Worm (Caenorhabditis elegans) whole organism, L1 larva: ENCODE results near the gene vit-2.

Experiments
- C16A3.4 ChIP-seq: fragments of 150-350 bp; optimal IDR thresholded peaks from 2 replicates; lab custom pipeline; 2014; ENCODE audit warnings: missing biosample characterization, missing genetic modification characterization
- alr-1 ChIP-seq: fragments of 200-800 bp; sonication (Bioruptor generic); optimal IDR thresholded peaks from 2 replicates; lab custom pipeline; 2018; ENCODE audit warnings: borderline replicate concordance, mild to moderate bottlenecking, missing genetic modification characterization, missing compliant biosample characterization
- ama-1 ChIP-seq: fragments of 150-350 bp; optimal IDR thresholded peaks from 2 replicates; lab custom pipeline; 2014
- blmp-1 ChIP-seq: fragments of 150-350 bp; optimal IDR thresholded peaks from 2 replicates; lab custom pipeline; 2014; ENCODE audit warnings: missing biosample characterization, missing genetic modification characterization
- ceh-63 ChIP-seq: fragments of 200-800 bp; sonication (Bioruptor generic); optimal IDR thresholded peaks from 2 replicates; lab custom pipeline; 2018; ENCODE audit warnings: mild to moderate bottlenecking, missing genetic modification characterization, missing compliant biosample characterization
- ceh-88 ChIP-seq: fragments of 200-800 bp; sonication (Bioruptor generic); IDR thresholded peaks from 2 replicates; pipeline ENCODE4 v1.3.6; 2022; ENCODE audit warnings: missing genetic modification characterization, missing compliant biosample characterization
- dpl-1 ChIP-seq, 3 experiments: fragments of 150-350 bp in 2 of 3; sonication (generic microtip) in 1 of 3; optimal IDR thresholded peaks; 2 replicates each; lab custom pipeline; 2014 to 2017; ENCODE audit warnings: missing biosample characterization in 3 of 3, missing genetic modification characterization in 3 of 3, missing genetic modification reagents in 3 of 3
- dsc-1 ChIP-seq: sonication (generic microtip); optimal IDR thresholded peaks from 2 replicates; lab custom pipeline; 2016; ENCODE audit warnings: mild to moderate bottlenecking, missing genetic modification characterization, missing compliant biosample characterization
- efl-1 ChIP-seq, 4 experiments: fragments of 150-350 bp; optimal IDR thresholded peaks in 3 of 4; peaks in 1 of 4; 1 replicate in 1 of 4; 2 replicates in 3 of 4; lab custom pipeline; 2014; ENCODE audit warnings: missing biosample characterization in 2 of 4, missing genetic modification characterization in 2 of 4, missing genetic modification reagents in 2 of 4
- egl-13 ChIP-seq: sonication (generic microtip); optimal IDR thresholded peaks from 2 replicates; lab custom pipeline; 2016; ENCODE audit warnings: missing genotype, missing genetic modification reagents, missing genetic modification characterization, missing compliant biosample characterization
- elt-3 ChIP-seq, 6 experiments: fragments of 150-350 bp in 1 of 6; sonication (generic microtip); optimal IDR thresholded peaks; 2 replicates each; lab custom pipeline; 2017 to 2018; ENCODE audit warnings: missing biosample characterization in 6 of 6, missing genetic modification characterization in 6 of 6, inconsistent platforms in 1 of 6
- ets-5 ChIP-seq: fragments of 200-800 bp; sonication (Bioruptor generic); IDR thresholded peaks from 2 replicates; pipeline ENCODE4 v1.3.6; 2022; ENCODE audit warnings: missing genetic modification characterization, missing compliant biosample characterization
- fkh-8 ChIP-seq: sonication (generic microtip); optimal IDR thresholded peaks from 2 replicates; lab custom pipeline; 2016; ENCODE audit warnings: mild to moderate bottlenecking, missing genetic modification characterization, missing compliant biosample characterization
- hlh-17 ChIP-seq: fragments of 200-800 bp; sonication (Bioruptor generic); optimal IDR thresholded peaks from 2 replicates; lab custom pipeline; 2018; ENCODE audit warnings: missing genetic modification characterization, mild to moderate bottlenecking, missing compliant biosample characterization, moderate library complexity, borderline replicate concordance
- irx-1 ChIP-seq: sonication (generic microtip); optimal IDR thresholded peaks from 2 replicates; lab custom pipeline; 2016; ENCODE audit warnings: missing genetic modification characterization, missing compliant biosample characterization
- jun-1 ChIP-seq: fragments of 150-350 bp; optimal IDR thresholded peaks from 2 replicates; lab custom pipeline; 2014; ENCODE audit warnings: missing biosample characterization, missing genetic modification reagents, missing genetic modification characterization
- lin-13 ChIP-seq: fragments of 150-350 bp; optimal IDR thresholded peaks from 2 replicates; lab custom pipeline; 2014; ENCODE audit warnings: missing biosample characterization, missing genetic modification reagents, missing genetic modification characterization
- lin-14 ChIP-seq: fragments of 200-800 bp; sonication (Bioruptor generic); optimal IDR thresholded peaks from 2 replicates; lab custom pipeline; 2018; ENCODE audit warnings: mild to moderate bottlenecking, missing genetic modification characterization, moderate library complexity, missing compliant biosample characterization
- lin-39 ChIP-seq: fragments of 150-350 bp; optimal IDR thresholded peaks from 2 replicates; lab custom pipeline; 2014; ENCODE audit warnings: missing biosample characterization, missing genetic modification reagents, missing genetic modification characterization
- lir-3 ChIP-seq: sonication (generic microtip); optimal IDR thresholded peaks from 2 replicates; lab custom pipeline; 2016; ENCODE audit warnings: mild to moderate bottlenecking, missing genetic modification characterization, moderate library complexity, missing compliant biosample characterization; ENCODE audit not compliant: poor library complexity
- lsy-2 ChIP-seq, 2 experiments: fragments of 150-350 bp; optimal IDR thresholded peaks; 2 replicates each; lab custom pipeline; 2014; ENCODE audit warnings: missing biosample characterization in 2 of 2, missing genetic modification characterization in 2 of 2
- mab-9 ChIP-seq: fragments of 200-800 bp; sonication (Bioruptor generic); IDR thresholded peaks from 2 replicates; pipeline ENCODE4 v1.3.6; 2022; ENCODE audit warnings: missing genetic modification reagents, missing genetic modification characterization, missing compliant biosample characterization
- mdl-1 ChIP-seq, 2 experiments: fragments of 150-350 bp; optimal IDR thresholded peaks; 2 replicates each; lab custom pipeline; 2014 to 2017; ENCODE audit warnings: missing biosample characterization in 2 of 2, missing genetic modification characterization in 2 of 2, inconsistent platforms in 1 of 2
- mef-2 ChIP-seq: fragments of 150-350 bp; optimal IDR thresholded peaks from 2 replicates; lab custom pipeline; 2014; ENCODE audit warnings: missing biosample characterization, missing genetic modification characterization
- nhr-12 ChIP-seq: sonication (generic microtip); optimal IDR thresholded peaks from 2 replicates; lab custom pipeline; 2017; ENCODE audit warnings: missing biosample characterization, missing genetic modification characterization
- nhr-19 ChIP-seq: fragments of 200-800 bp; sonication (Bioruptor generic); conservative IDR thresholded peaks from 2 replicates; pipeline ENCODE4 v1.3.6; 2022; ENCODE audit warnings: missing genetic modification characterization, missing compliant biosample characterization
- nhr-28 ChIP-seq: fragments of 150-350 bp; optimal IDR thresholded peaks from 2 replicates; lab custom pipeline; 2014; ENCODE audit warnings: missing biosample characterization, missing genetic modification characterization
- nhr-47 ChIP-seq: sonication (generic microtip); optimal IDR thresholded peaks from 2 replicates; lab custom pipeline; 2016; ENCODE audit warnings: mild to moderate bottlenecking, missing genetic modification characterization, moderate library complexity, missing compliant biosample characterization
- nhr-71 ChIP-seq: sonication (generic microtip); optimal IDR thresholded peaks from 2 replicates; lab custom pipeline; 2016; ENCODE audit warnings: mild to moderate bottlenecking, missing genetic modification characterization, moderate library complexity, missing compliant biosample characterization
- nhr-76 ChIP-seq: sonication (generic microtip); optimal IDR thresholded peaks from 2 replicates; lab custom pipeline; 2017; ENCODE audit warnings: missing biosample characterization, missing genetic modification characterization
- nhr-77 ChIP-seq: fragments of 150-350 bp; optimal IDR thresholded peaks from 2 replicates; lab custom pipeline; 2014; ENCODE audit warnings: missing biosample characterization, missing genetic modification characterization
- nhr-85 ChIP-seq: sonication (generic microtip); peaks from one replicate; lab custom pipeline; 2016; ENCODE audit warnings: missing genetic modification characterization, inconsistent platforms, missing compliant biosample characterization
- nhr-90 ChIP-seq: sonication (generic microtip); optimal IDR thresholded peaks from 2 replicates; lab custom pipeline; 2016; ENCODE audit warnings: mild to moderate bottlenecking, missing genetic modification characterization, missing compliant biosample characterization; ENCODE audit not compliant: poor library complexity
- pag-3 ChIP-seq: sonication (generic microtip); optimal IDR thresholded peaks from 2 replicates; lab custom pipeline; 2017; ENCODE audit warnings: missing genetic modification characterization, mild to moderate bottlenecking, missing compliant biosample characterization, antibody characterized with exemption, borderline replicate concordance; ENCODE audit not compliant: insufficient read depth
- rnt-1 ChIP-seq: sonication (generic microtip); optimal IDR thresholded peaks from 2 replicates; lab custom pipeline; 2016; ENCODE audit warnings: mild to moderate bottlenecking, missing genetic modification characterization, moderate library complexity, missing compliant biosample characterization
- skn-1 ChIP-seq: fragments of 150-350 bp; optimal IDR thresholded peaks from 2 replicates; lab custom pipeline; 2014; ENCODE audit warnings: missing biosample characterization, missing genetic modification characterization
- snpc-4 ChIP-seq: fragments of 150-350 bp; optimal IDR thresholded peaks from 2 replicates; lab custom pipeline; 2014; ENCODE audit warnings: missing biosample characterization, missing genetic modification characterization
- snu-23 ChIP-seq: sonication (generic microtip); optimal IDR thresholded peaks from 2 replicates; lab custom pipeline; 2016; ENCODE audit warnings: missing genetic modification characterization, missing compliant biosample characterization
- sup-37 ChIP-seq: fragments of 200-800 bp; sonication (Bioruptor generic); optimal IDR thresholded peaks from 2 replicates; lab custom pipeline; 2018; ENCODE audit warnings: mild to moderate bottlenecking, missing genetic modification characterization, missing compliant biosample characterization
- unc-130 ChIP-seq: fragments of 150-350 bp; optimal IDR thresholded peaks from 2 replicates; lab custom pipeline; 2017; ENCODE audit warnings: missing biosample characterization, missing genetic modification characterization, inconsistent platforms
- unc-30 ChIP-seq: sonication (generic microtip); optimal IDR thresholded peaks from 2 replicates; lab custom pipeline; 2017; ENCODE audit warnings: missing biosample characterization, missing genetic modification characterization
- unc-86 ChIP-seq: sonication (generic microtip); optimal IDR thresholded peaks from 2 replicates; lab custom pipeline; 2016; ENCODE audit warnings: missing genetic modification characterization, missing compliant biosample characterization
- xbp-1 ChIP-seq: sonication (generic microtip); optimal IDR thresholded peaks from 2 replicates; lab custom pipeline; 2016; ENCODE audit warnings: missing genetic modification characterization, missing compliant biosample characterization
- ztf-4 ChIP-seq: fragments of 150-350 bp; optimal IDR thresholded peaks from 2 replicates; lab custom pipeline; 2014; ENCODE audit warnings: missing biosample characterization, missing genetic modification characterization

The vit-2 gene

DNA sequence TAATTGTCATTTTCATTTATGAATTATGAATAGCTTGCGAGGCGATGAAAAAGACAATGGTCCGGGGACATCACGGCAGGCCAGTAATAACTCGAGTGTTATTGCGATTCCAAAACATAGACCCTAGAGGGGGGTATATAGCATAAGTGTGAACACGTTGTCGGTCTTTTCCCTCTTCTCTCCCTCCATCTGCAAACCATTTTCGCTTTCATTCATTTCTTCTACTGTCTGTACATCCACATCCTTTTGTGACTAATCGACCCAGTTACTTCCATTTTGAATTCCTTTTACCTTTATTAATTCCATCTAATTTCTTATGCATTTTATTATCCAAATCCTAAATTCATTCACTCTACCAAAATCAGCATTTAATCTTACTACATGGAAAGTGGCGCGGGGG lies 29.8 kb upstream of the vit-2 start:
- TF ChIP-seq egl-13 (tag; lab: Kevin White, UChicago): no peak
- TF ChIP-seq lin-14 (GFP tag; lab: Kevin White, UChicago): peak; percentile 8
- TF ChIP-seq blmp-1 (tag; lab: Kevin White, UChicago): peak; percentile 85
- TF ChIP-seq, all 84 proteins: peak for 2

DNA sequence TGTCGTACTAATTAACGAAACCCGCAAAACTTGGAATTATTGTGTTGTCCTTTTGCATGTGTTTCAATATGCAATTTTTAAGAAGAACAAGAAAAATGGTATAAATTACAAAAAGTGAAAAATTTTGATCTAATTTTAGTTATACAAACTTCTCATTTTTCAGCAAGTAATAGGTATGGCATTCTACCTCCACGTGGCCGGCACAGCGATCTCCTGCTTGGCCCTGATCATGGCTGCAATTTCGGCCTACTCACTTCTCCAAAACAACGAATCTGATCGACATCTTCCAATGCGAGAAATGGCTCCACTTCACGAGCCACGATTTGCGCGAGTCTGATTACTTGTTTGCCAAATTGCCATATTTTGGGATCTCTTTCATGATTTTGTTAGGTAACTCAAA lies 26.9 kb upstream of the vit-2 start:
- TF ChIP-seq nhr-85 (tag; lab: Kevin White, UChicago): peak; percentile 15
- peak; percentile 91; the same call in 1 of the 2 replicates for TF ChIP-seq ets-5
- no peak for TF ChIP-seq mab-9

DNA sequence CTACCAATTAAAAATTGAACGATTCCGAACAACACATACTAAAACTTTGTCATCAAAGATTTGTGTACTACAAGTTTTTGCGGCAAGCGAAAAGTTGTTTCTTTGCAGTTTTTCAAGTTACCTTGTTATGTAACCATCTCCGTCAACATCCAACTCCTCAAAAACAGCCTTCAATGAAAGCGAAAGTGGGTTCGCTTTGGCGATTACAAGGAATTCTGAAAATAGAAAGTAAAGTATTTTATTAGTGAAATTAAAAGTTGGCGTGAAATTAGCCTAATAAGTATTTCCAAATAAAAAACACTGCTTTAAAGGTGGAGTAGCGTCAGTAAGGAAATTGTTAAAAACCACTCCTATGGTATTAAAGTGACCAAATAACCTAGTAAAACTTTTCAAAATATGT lies 25.3 kb upstream of the vit-2 start:
- TF ChIP-seq unc-130 (tag; lab: Kevin White, UChicago) (no peak), blmp-1 (tag; lab: Kevin White, UChicago) (peak; percentile 74), lin-14 (GFP tag; lab: Kevin White, UChicago) (peak; percentile 40), nhr-85 (tag; lab: Kevin White, UChicago) (peak; percentile 77)

DNA sequence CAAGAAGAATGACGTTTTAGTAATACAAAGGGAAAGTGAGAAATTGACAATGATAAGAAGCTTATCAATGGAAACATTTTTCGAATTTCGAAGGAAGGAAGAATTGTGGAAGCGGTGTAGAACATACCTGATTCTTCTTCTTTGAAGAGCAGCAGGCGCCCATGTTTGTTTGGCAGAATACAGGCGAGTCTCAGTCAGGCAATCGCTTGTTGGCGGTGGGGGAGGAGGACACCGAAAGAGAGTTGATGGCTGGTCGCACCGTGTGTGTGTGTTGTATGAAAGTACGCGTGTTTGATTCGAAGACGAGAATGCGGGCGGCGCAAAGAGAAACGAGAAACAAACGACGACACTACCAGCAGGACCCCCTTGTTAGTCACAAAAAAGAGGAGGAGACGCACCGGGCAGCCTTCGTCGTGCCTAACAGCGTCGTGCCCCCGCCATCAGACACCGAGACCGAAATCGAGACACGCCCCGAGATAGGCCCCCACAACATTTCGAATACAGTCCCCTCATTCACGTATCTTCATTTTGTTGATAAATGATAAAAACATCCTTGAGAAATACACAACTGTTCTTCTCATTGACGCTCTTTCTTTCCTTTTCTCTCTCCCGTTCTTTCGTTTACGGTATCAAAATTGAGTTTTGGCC lies 23.0 kb upstream of the vit-2 start, which contains the start of gene cal-5:
TSS of gene cal-5 (minus strand) at position 266 of the 648 bp plus-strand sequence.
- no peak for TF ChIP-seq fkh-8 (tag; lab: Kevin White, UChicago)
- TF ChIP-seq lin-39 (tag; lab: Kevin White, UChicago): no peak
- no peak for TF ChIP-seq lin-13
- TF ChIP-seq nhr-76 (tag; lab: Kevin White, UChicago): no peak
- TF ChIP-seq efl-1 (optimal IDR thresholded peaks at IDR 0.05; lab: Kevin White, UChicago): no peak
- TF ChIP-seq efl-1 (GFP tag; optimal IDR thresholded peaks at IDR 0.05 in 1 of 2; lab: Kevin White, UChicago): peak in 1 of 2 experiments; percentile 71
- peak; percentile 57 for TF ChIP-seq nhr-71
- TF ChIP-seq elt-3 (tag; optimal IDR thresholded peaks at IDR 0.05; lab: Kevin White, UChicago): peak in 5 of 6 experiments; percentile 8 to 71 (median 51)
- no peak for TF ChIP-seq nhr-77 (tag; lab: Kevin White, UChicago)
- peak in 1 of 2 experiments; percentile 6 for TF ChIP-seq lsy-2 (tag; optimal IDR thresholded peaks at IDR 0.05; lab: Kevin White, UChicago)
- no peak for TF ChIP-seq irx-1 (tag; lab: Kevin White, UChicago)
- TF ChIP-seq nhr-47 (tag; lab: Kevin White, UChicago): peak; percentile 26
- TF ChIP-seq nhr-90: peak; percentile 50
- TF ChIP-seq unc-86 (tag; lab: Kevin White, UChicago): no peak
- no peak for TF ChIP-seq dpl-1 (GFP tag; optimal IDR thresholded peaks at IDR 0.05; lab: Kevin White, UChicago)
- TF ChIP-seq snpc-4: no peak
- no peak for TF ChIP-seq mab-9
- TF ChIP-seq ceh-88 (GFP tag; lab: Robert Waterston, UW): no peak
- TF ChIP-seq hlh-17 (GFP tag; lab: Kevin White, UChicago): no peak
- TF ChIP-seq ets-5: no peak
- no peak for TF ChIP-seq xbp-1 (tag; lab: Kevin White, UChicago)
- peak in 1 of 2 experiments; percentile 52 for TF ChIP-seq mdl-1 (tag; optimal IDR thresholded peaks at IDR 0.05; lab: Kevin White, UChicago)
- no peak for TF ChIP-seq rnt-1 (tag; lab: Kevin White, UChicago)
- peak; percentile 44 for TF ChIP-seq snu-23 (GFP tag; lab: Kevin White, UChicago)
- no peak for TF ChIP-seq ztf-4 (tag; lab: Kevin White, UChicago)
- no peak for TF ChIP-seq dsc-1
- TF ChIP-seq nhr-12 (tag; lab: Kevin White, UChicago): no peak
- 0 out of 2 replicates have a peak, but pooled peaks have one; percentile 10 for TF ChIP-seq nhr-19
- TF ChIP-seq blmp-1 (tag; lab: Kevin White, UChicago): peak; percentile 10
- TF ChIP-seq mef-2: no peak
- no peak for TF ChIP-seq nhr-28 (tag; lab: Kevin White, UChicago)
- TF ChIP-seq ceh-63 (GFP tag; lab: Kevin White, UChicago): no peak
- no peak for TF ChIP-seq lir-3
- no peak for TF ChIP-seq ama-1
- no peak for TF ChIP-seq unc-30
- no peak for TF ChIP-seq alr-1 (tag; lab: Kevin White, UChicago)
- no peak for TF ChIP-seq C16A3.4
- TF ChIP-seq pag-3 (tag; lab: Kevin White, UChicago): no peak
- TF ChIP-seq skn-1 (tag; lab: Kevin White, UChicago): no peak
- TF ChIP-seq jun-1 (tag; lab: Kevin White, UChicago): no peak
- no peak for TF ChIP-seq sup-37 (GFP tag; lab: Kevin White, UChicago)
